Fruit fly (Drosophila melanogaster): ENCODE data around the gene CG11425.

The CG11425 gene

DNA sequence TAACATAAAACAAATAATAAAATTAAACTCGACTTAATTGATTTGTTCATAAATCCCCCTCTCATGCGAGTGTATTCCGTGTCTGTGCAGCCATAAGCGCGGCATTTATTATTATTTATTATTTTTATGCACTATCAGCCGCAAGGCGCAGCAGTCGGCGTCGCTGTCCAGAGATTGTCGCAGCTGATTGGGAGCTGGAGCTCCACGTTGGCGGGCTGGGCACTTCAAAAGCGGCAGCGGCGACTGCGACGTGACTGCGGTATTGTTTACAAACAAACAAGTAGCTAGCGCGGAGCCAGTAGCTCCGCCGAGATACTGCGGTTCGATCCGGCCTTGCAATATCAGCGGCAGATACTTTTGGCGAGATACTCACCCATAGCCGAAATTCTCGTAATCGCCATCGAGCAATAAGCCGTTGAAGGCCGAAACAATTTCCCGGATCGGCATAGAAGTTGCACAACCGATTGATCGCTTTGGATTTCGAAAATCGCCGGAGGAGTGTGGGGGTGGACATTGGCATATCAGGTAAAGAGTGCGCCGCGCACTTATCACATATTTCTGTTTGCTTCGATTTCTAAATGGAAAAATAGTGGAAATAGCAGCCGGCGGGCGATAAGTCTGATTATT lies 15.6 kb upstream of the CG11425 start (continued):
- TF ChIP-seq hkb (optimal IDR thresholded peaks at IDR 0.05) (no peak), hkb (GFP tag; IDR thresholded peaks at IDR 0.05) (no peak), prd (optimal IDR thresholded peaks at IDR 0.05) (no peak), prd (GFP tag; IDR thresholded peaks at IDR 0.05) (no peak), CG2875 (GFP tag; optimal IDR thresholded peaks at IDR 0.05) (no peak), ash1 (GFP tag; optimal IDR thresholded peaks at IDR 0.05) (no peak), z (GFP tag; IDR thresholded peaks at IDR 0.05) (no peak), Asciz (GFP tag; optimal IDR thresholded peaks at IDR 0.05) (peak; percentile 11), cas (GFP tag; IDR thresholded peaks at IDR 0.05) (no peak), onecut (GFP tag; IDR thresholded peaks at IDR 0.05) (no peak), nom (GFP tag; optimal IDR thresholded peaks at IDR 0.05) (no peak), CG11504 (tag; optimal IDR thresholded peaks at IDR 0.05) (peak; percentile 30), Sin3A (optimal IDR thresholded peaks at IDR 0.05) (no peak), fd102C (GFP tag; optimal IDR thresholded peaks at IDR 0.05) (no peak), ind (GFP tag; optimal IDR thresholded peaks at IDR 0.05) (no peak), Eip74EF (GFP tag; optimal IDR thresholded peaks at IDR 0.05) (no peak), otp (GFP tag; IDR thresholded peaks at IDR 0.05) (no peak), H2.0 (GFP tag; IDR thresholded peaks at IDR 0.05) (no peak), ems (GFP tag; optimal IDR thresholded peaks at IDR 0.05) (no peak), CG3065 (GFP tag; optimal IDR thresholded peaks at IDR 0.05) (no peak), cad (GFP tag; optimal IDR thresholded peaks at IDR 0.05) (no peak), Hr3 (GFP tag; optimal IDR thresholded peaks at IDR 0.05) (no peak), CG32767 (GFP tag; IDR thresholded peaks at IDR 0.05) (no peak), Sox102F (GFP tag; optimal IDR thresholded peaks at IDR 0.05) (no peak), sug (tag; optimal IDR thresholded peaks at IDR 0.05) (peak; percentile 69), Drgx (GFP tag; IDR thresholded peaks at IDR 0.05) (no peak), Dll (GFP tag; IDR thresholded peaks at IDR 0.05; ENCODE audit: partially characterized antibody) (no peak), CG9609 (GFP tag; optimal IDR thresholded peaks at IDR 0.05) (no peak), Lpt (GFP tag; optimal IDR thresholded peaks at IDR 0.05) (no peak), CTCF (GFP tag; optimal IDR thresholded peaks at IDR 0.05) (no peak), CG7556 (GFP tag; optimal IDR thresholded peaks at IDR 0.05) (no peak), Med (GFP tag) (peak; percentile 69), Deaf1 (tag; optimal IDR thresholded peaks at IDR 0.05) (no peak), org-1 (GFP tag; optimal IDR thresholded peaks at IDR 0.05) (no peak), tx (GFP tag; optimal IDR thresholded peaks at IDR 0.05) (no peak), Dad (GFP tag; optimal IDR thresholded peaks at IDR 0.05) (no peak), CG17186 (GFP tag; optimal IDR thresholded peaks at IDR 0.05) (no peak), CG15696 (tag; optimal IDR thresholded peaks at IDR 0.05) (peak; percentile 3), CG9727 (GFP tag; optimal IDR thresholded peaks at IDR 0.05) (peak; percentile 11), chinmo (GFP tag; IDR thresholded peaks at IDR 0.05; ENCODE audit: partially characterized antibody) (0 out of 4 replicates have a peak, but pooled peaks have one; percentile 33), NK7.1 (GFP tag; optimal IDR thresholded peaks at IDR 0.05) (no peak), dimm (GFP tag; IDR thresholded peaks at IDR 0.05) (no peak), slp2 (GFP tag; optimal IDR thresholded peaks at IDR 0.05) (no peak), cato (GFP tag; optimal IDR thresholded peaks at IDR 0.05; ENCODE audit: borderline replicate concordance) (no peak), Ravus (GFP tag; IDR thresholded peaks at IDR 0.05) (no peak), CG3163 (GFP tag; optimal IDR thresholded peaks at IDR 0.05) (no peak), Chrac-16 (GFP tag; optimal IDR thresholded peaks at IDR 0.05) (no peak), CG3407 (GFP tag; optimal IDR thresholded peaks at IDR 0.05) (no peak), tgo (GFP tag; IDR thresholded peaks at IDR 0.05) (no peak), Poxn (GFP tag; IDR thresholded peaks at IDR 0.05) (no peak), CG10366 (GFP tag; IDR thresholded peaks at IDR 0.05) (no peak), gt (GFP tag; IDR thresholded peaks at IDR 0.05) (no peak), CG11085 (GFP tag; IDR thresholded peaks at IDR 0.05) (no peak)
